Fruit fly (Drosophila melanogaster) whole organism, prepupa: ENCODE measurements around the gene CG31807.

ENCODE experiments used
- CG15336 ChIP-seq: fragments of 200-800 bp; sonication (Bioruptor generic); IDR thresholded peaks from 2 replicates; pipeline ENCODE4 v1.3.6; 2022; ENCODE audit warnings: missing biosample characterization, missing genetic modification characterization
- Hr39 ChIP-seq: fragments of 200-800 bp; sonication (Bioruptor generic); optimal IDR thresholded peaks from 2 replicates; lab custom pipeline; 2016; ENCODE audit warnings: missing biosample characterization, missing genetic modification characterization
- Sox102F ChIP-seq: fragments of 200-800 bp; sonication (Bioruptor generic); optimal IDR thresholded peaks from 2 replicates; lab custom pipeline; 2016; ENCODE audit warnings: missing biosample characterization, mild to moderate bottlenecking, missing genetic modification characterization
- acj6 ChIP-seq: fragments of 200-800 bp; sonication (Bioruptor generic); optimal IDR thresholded peaks from 3 replicates; lab custom pipeline; 2016; ENCODE audit warnings: missing biosample characterization, missing genetic modification characterization
- net ChIP-seq: fragments of 200-800 bp; sonication (Bioruptor generic); optimal IDR thresholded peaks from 3 replicates; lab custom pipeline; 2016; ENCODE audit warnings: missing biosample characterization, missing genetic modification characterization

DNA sequence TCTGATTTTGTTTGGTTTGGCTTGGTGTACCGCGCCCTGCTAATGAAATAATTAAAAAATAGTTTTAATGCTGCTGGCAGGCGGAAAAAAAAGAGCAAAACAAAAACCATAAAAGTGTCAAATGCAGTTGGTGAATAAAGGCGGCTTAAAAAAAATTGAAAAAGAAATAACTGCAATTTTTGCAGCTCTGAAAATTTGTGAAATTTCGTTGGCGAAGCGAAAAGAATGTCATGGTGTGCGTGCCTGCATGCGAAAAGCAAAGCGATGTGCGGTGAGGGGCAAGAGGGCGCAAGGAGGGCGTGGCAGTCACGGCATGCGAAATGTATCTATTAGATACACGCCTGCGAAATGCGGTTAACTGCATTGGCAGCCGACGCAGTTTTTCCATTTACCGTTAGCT lies 45.5 kb downstream of the CG31807 start:
- TF ChIP-seq acj6 (GFP tag; lab: Kevin White, UChicago) (no peak), Sox102F (GFP tag; lab: Kevin White, UChicago) (no peak), Hr39 (GFP tag; lab: Kevin White, UChicago) (no peak), net (GFP tag; lab: Kevin White, UChicago) (no peak), CG15336 (GFP tag; lab: Robert Waterston, UW) (no peak)
